Fruit fly (Drosophila melanogaster) whole organism, embryonic: Measurements from ENCODE around the gene grsm.
A peak's percentile ranks its signal among the peaks of the same experiment; 100 is the strongest.

Experiments used
- CG11093 ChIP-seq: fragments of 200-800 bp; sonication (Bioruptor generic); IDR thresholded peaks from 3 replicates; pipeline ENCODE4 v1.3.6; 2022; ENCODE audit warnings: missing biosample characterization, missing genetic modification characterization
- CG13624 ChIP-seq: fragments of 200-800 bp; sonication (Bioruptor generic); optimal IDR thresholded peaks from 2 replicates; lab custom pipeline; 2016; ENCODE audit warnings: missing biosample characterization, missing genetic modification characterization
- CG15073 ChIP-seq: fragments of 200-800 bp; sonication (Bioruptor generic); optimal IDR thresholded peaks from 2 replicates; lab custom pipeline; 2016; ENCODE audit warnings: missing biosample characterization, missing genetic modification characterization
- CG15696 ChIP-seq: fragments of 200-800 bp; sonication (Bioruptor generic); optimal IDR thresholded peaks from 2 replicates; lab custom pipeline; 2019; ENCODE audit warnings: missing biosample characterization, mild to moderate bottlenecking, missing genetic modification characterization, moderate library complexity
- CG1647 ChIP-seq: fragments of 200-800 bp; sonication (Bioruptor generic); optimal IDR thresholded peaks from 3 replicates; lab custom pipeline; 2016; ENCODE audit warnings: missing biosample characterization, missing genetic modification characterization
- CG16815 ChIP-seq: fragments of 200-800 bp; sonication (Bioruptor generic); optimal IDR thresholded peaks from 3 replicates; lab custom pipeline; 2017; ENCODE audit warnings: missing biosample characterization, mild to moderate bottlenecking, missing genetic modification characterization
- CG17612 ChIP-seq: fragments of 200-800 bp; sonication (Bioruptor generic); IDR thresholded peaks from 2 replicates; pipeline ENCODE4 v1.3.6; 2022; ENCODE audit warnings: missing biosample characterization, missing genetic modification characterization
- CG17829 ChIP-seq: fragments of 200-800 bp; optimal IDR thresholded peaks from 2 replicates; lab custom pipeline; 2019; ENCODE audit warnings: missing biosample characterization, mild to moderate bottlenecking, missing genetic modification characterization, moderate library complexity
- CG2116 ChIP-seq: fragments of 200-800 bp; sonication (Bioruptor generic); optimal IDR thresholded peaks from 3 replicates; lab custom pipeline; 2018; ENCODE audit warnings: missing biosample characterization, mild to moderate bottlenecking, missing genetic modification characterization
- CG30431 ChIP-seq: fragments of 200-800 bp; sonication (Bioruptor generic); optimal IDR thresholded peaks from 2 replicates; lab custom pipeline; 2017; ENCODE audit warnings: missing biosample characterization, missing genetic modification characterization
- CG32532 ChIP-seq: fragments of 200-800 bp; sonication (Bioruptor generic); IDR thresholded peaks from 2 replicates; pipeline ENCODE4 v1.3.6; 2022; ENCODE audit warnings: missing biosample characterization, missing genetic modification characterization
- CG34224 ChIP-seq: fragments of 200-800 bp; sonication (Bioruptor generic); IDR thresholded peaks from 3 replicates; pipeline ENCODE4 v1.3.6; 2022; ENCODE audit warnings: missing biosample characterization, missing genetic modification characterization; ENCODE audit not compliant: partially characterized antibody
- CG42726 ChIP-seq: fragments of 200-800 bp; sonication (Bioruptor generic); IDR thresholded peaks from 2 replicates; pipeline ENCODE4 v1.3.6; 2022; ENCODE audit warnings: missing biosample characterization, missing genetic modification characterization; ENCODE audit not compliant: partially characterized antibody
- CG4360 ChIP-seq: fragments of 200-800 bp; sonication (Bioruptor generic); IDR thresholded peaks from 2 replicates; pipeline ENCODE4 v1.3.6; 2022; ENCODE audit warnings: missing biosample characterization, missing genetic modification characterization
- CG43689 ChIP-seq: fragments of 200-800 bp; sonication (Bioruptor generic); IDR thresholded peaks from 2 replicates; pipeline ENCODE4 v1.3.6; 2022; ENCODE audit warnings: missing biosample characterization, missing genetic modification characterization
- CG4617 ChIP-seq: fragments of 200-800 bp; sonication (Bioruptor generic); optimal IDR thresholded peaks from 3 replicates; lab custom pipeline; 2016; ENCODE audit warnings: missing biosample characterization, missing genetic modification characterization, borderline replicate concordance
- CG8089 ChIP-seq: fragments of 200-800 bp; sonication (Bioruptor generic); optimal IDR thresholded peaks from 3 replicates; lab custom pipeline; 2016; ENCODE audit warnings: missing biosample characterization, missing genetic modification characterization
- CG8388 ChIP-seq: fragments of 200-800 bp; sonication (Bioruptor generic); optimal IDR thresholded peaks from 2 replicates; lab custom pipeline; 2019; ENCODE audit warnings: missing biosample characterization, mild to moderate bottlenecking, missing genetic modification characterization, moderate library complexity
- CG8478 ChIP-seq: fragments of >200 bp; optimal IDR thresholded peaks from 2 replicates; lab custom pipeline; 2018
- CG8944 ChIP-seq: fragments of 200-800 bp; sonication (Bioruptor generic); optimal IDR thresholded peaks from 3 replicates; lab custom pipeline; 2016; ENCODE audit warnings: missing biosample characterization, missing genetic modification characterization
- CG9727 ChIP-seq: fragments of 200-800 bp; sonication (Bioruptor generic); optimal IDR thresholded peaks from 3 replicates; lab custom pipeline; 2017; ENCODE audit warnings: missing biosample characterization, mild to moderate bottlenecking, missing genetic modification characterization
- CG9797 ChIP-seq: fragments of 200-800 bp; sonication (Bioruptor generic); optimal IDR thresholded peaks from 3 replicates; lab custom pipeline; 2018; ENCODE audit warnings: missing biosample characterization, mild to moderate bottlenecking, missing genetic modification characterization
- CG9932 ChIP-seq: fragments of 200-800 bp; sonication (Bioruptor generic); IDR thresholded peaks from 2 replicates; pipeline ENCODE4 v1.3.6; 2022; ENCODE audit warnings: missing biosample characterization, missing genetic modification characterization
- CTCF ChIP-seq: fragments of 200-800 bp; sonication (Bioruptor generic); optimal IDR thresholded peaks from 2 replicates; lab custom pipeline; 2017; ENCODE audit warnings: missing biosample characterization, mild to moderate bottlenecking, missing genetic modification characterization, moderate library complexity
- Camta ChIP-seq: fragments of 200-800 bp; sonication (Bioruptor generic); optimal IDR thresholded peaks from 2 replicates; lab custom pipeline; 2016; ENCODE audit warnings: missing biosample characterization, missing genetic modification characterization
- Dref ChIP-seq: fragments of 200-800 bp; sonication (Bioruptor generic); IDR thresholded peaks from 2 replicates; pipeline ENCODE4 v1.3.6; 2022; ENCODE audit warnings: missing biosample characterization, missing genetic modification characterization
- Ets65A ChIP-seq: fragments of 200-800 bp; sonication (Bioruptor generic); peaks from one replicate; lab custom pipeline; 2016; ENCODE audit warnings: missing biosample characterization, missing genetic modification characterization
- Fer2 ChIP-seq: fragments of 200-800 bp; sonication (Bioruptor generic); optimal IDR thresholded peaks from 2 replicates; lab custom pipeline; 2018; ENCODE audit warnings: missing biosample characterization, mild to moderate bottlenecking, missing genetic modification characterization, moderate library complexity
- HLH4C ChIP-seq: fragments of 200-800 bp; sonication (Bioruptor generic); IDR thresholded peaks from 3 replicates; pipeline ENCODE4 v1.3.6; 2022; ENCODE audit warnings: missing biosample characterization, missing genetic modification characterization; ENCODE audit not compliant: partially characterized antibody
- HLH54F ChIP-seq: fragments of 200-800 bp; sonication (Bioruptor generic); optimal IDR thresholded peaks from 3 replicates; lab custom pipeline; 2016; ENCODE audit warnings: missing biosample characterization, missing genetic modification characterization
- MBD-R2 ChIP-seq: fragments of 200-800 bp; sonication (Bioruptor generic); IDR thresholded peaks from 2 replicates; pipeline ENCODE4 v1.3.6; 2022; ENCODE audit warnings: missing biosample characterization, missing genetic modification characterization
- MESR4 ChIP-seq: fragments of 200-800 bp; sonication (Bioruptor generic); optimal IDR thresholded peaks from 2 replicates; lab custom pipeline; 2018; ENCODE audit warnings: missing biosample characterization, mild to moderate bottlenecking, missing genetic modification characterization, moderate library complexity
- Nf-YA ChIP-seq: fragments of 200-800 bp; sonication (Bioruptor generic); IDR thresholded peaks from 2 replicates; pipeline ENCODE4 v1.3.6; 2022; ENCODE audit warnings: missing biosample characterization, missing genetic modification characterization
- Opbp ChIP-seq: fragments of 200-800 bp; sonication (Bioruptor generic); IDR thresholded peaks from 3 replicates; pipeline ENCODE4 v1.3.6; 2022; ENCODE audit warnings: missing biosample characterization, missing genetic modification characterization; ENCODE audit not compliant: partially characterized antibody
- Scr ChIP-seq: fragments of 200-800 bp; sonication (Bioruptor generic); IDR thresholded peaks from 2 replicates; pipeline ENCODE4 v1.3.6; 2022; ENCODE audit warnings: missing biosample characterization, missing genetic modification characterization; ENCODE audit not compliant: partially characterized antibody
- YL-1 ChIP-seq: fragments of 200-800 bp; sonication (Bioruptor generic); optimal IDR thresholded peaks from 3 replicates; lab custom pipeline; 2017; ENCODE audit warnings: missing biosample characterization, mild to moderate bottlenecking, missing genetic modification characterization
- amos ChIP-seq: fragments of 200-800 bp; sonication (Bioruptor generic); IDR thresholded peaks from 2 replicates; pipeline ENCODE4 v1.3.6; 2022; ENCODE audit warnings: missing biosample characterization, missing genetic modification characterization; ENCODE audit not compliant: partially characterized antibody
- cato ChIP-seq: fragments of 200-800 bp; sonication (Bioruptor generic); optimal IDR thresholded peaks from 2 replicates; lab custom pipeline; 2016; ENCODE audit warnings: missing biosample characterization, missing genetic modification characterization, borderline replicate concordance
- cg ChIP-seq: fragments of 200-800 bp; sonication (Bioruptor generic); optimal IDR thresholded peaks from 3 replicates; lab custom pipeline; 2019; ENCODE audit warnings: missing biosample characterization, mild to moderate bottlenecking, missing genetic modification characterization, moderate library complexity
- danr ChIP-seq: fragments of 200-800 bp; sonication (Bioruptor generic); IDR thresholded peaks from 2 replicates; pipeline ENCODE4 v1.3.6; 2022; ENCODE audit warnings: missing biosample characterization, missing genetic modification characterization
- ftz-f1 ChIP-seq: fragments of 200-800 bp; sonication (Bioruptor generic); optimal IDR thresholded peaks from 2 replicates; lab custom pipeline; 2016; ENCODE audit warnings: missing biosample characterization, missing genetic modification characterization
- h ChIP-seq: fragments of >200 bp; optimal IDR thresholded peaks from 2 replicates; lab custom pipeline; 2017
- psq ChIP-seq: fragments of 200-800 bp; sonication (Bioruptor generic); optimal IDR thresholded peaks from 2 replicates; lab custom pipeline; 2017; ENCODE audit warnings: missing biosample characterization, missing genetic modification characterization
- pzg ChIP-seq: fragments of 200-800 bp; sonication (Bioruptor generic); optimal IDR thresholded peaks from 3 replicates; lab custom pipeline; 2018; ENCODE audit warnings: missing biosample characterization, mild to moderate bottlenecking, missing genetic modification characterization, moderate library complexity
- rib ChIP-seq: fragments of 200-800 bp; sonication (Bioruptor generic); IDR thresholded peaks from 2 replicates; pipeline ENCODE4 v1.3.6; 2022; ENCODE audit warnings: missing biosample characterization, missing genetic modification characterization
- sens-2 ChIP-seq: fragments of 200-800 bp; sonication (Bioruptor generic); IDR thresholded peaks from 2 replicates; pipeline ENCODE4 v1.3.6; 2022; ENCODE audit warnings: missing biosample characterization, missing genetic modification characterization
- tll ChIP-seq, 2 experiments: fragments of 200-800 bp in 1 of 2; fragments of >200 bp in 1 of 2; sonication (Bioruptor generic) in 1 of 2; optimal IDR thresholded peaks; 2 replicates each; lab custom pipeline; 2017 to 2019; ENCODE audit warnings: missing biosample characterization in 2 of 2, missing genetic modification characterization in 2 of 2, mild to moderate bottlenecking in 1 of 2, moderate library complexity in 1 of 2
- trem ChIP-seq: fragments of 200-800 bp; optimal IDR thresholded peaks from 3 replicates; lab custom pipeline; 2019; ENCODE audit warnings: missing biosample characterization, mild to moderate bottlenecking, missing genetic modification characterization, moderate library complexity
- unc-4 ChIP-seq: fragments of 200-800 bp; sonication (Bioruptor generic); IDR thresholded peaks from 2 replicates; pipeline ENCODE4 v1.3.6; 2022; ENCODE audit warnings: missing biosample characterization, missing genetic modification characterization; ENCODE audit not compliant: partially characterized antibody

Gene grsm

DNA sequence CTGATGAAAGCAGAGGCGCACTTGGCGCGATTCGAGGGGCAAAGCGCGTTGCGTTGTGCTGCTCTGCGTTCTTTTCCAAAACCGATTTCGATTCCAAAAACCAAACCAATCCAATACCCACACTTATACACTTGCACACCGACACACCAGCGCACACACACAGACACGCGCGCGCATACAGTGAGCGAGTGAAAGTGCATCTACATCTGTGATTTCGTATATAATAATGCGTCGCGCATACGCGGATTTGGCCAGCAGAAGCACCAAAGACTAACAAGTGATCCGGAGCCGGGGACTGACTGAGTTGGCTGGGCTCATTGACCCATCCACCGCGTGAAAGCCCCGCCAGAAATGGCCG, 30.7 kb upstream of the grsm start:
- peak; percentile 4 for TF ChIP-seq MESR4
- no peak for TF ChIP-seq CG8944 (GFP tag; lab: Kevin White, UChicago)
- peak; percentile 22 for TF ChIP-seq Ets65A (GFP tag; lab: Kevin White, UChicago)
- peak; percentile 92 for TF ChIP-seq cg (GFP tag; lab: Kevin White, UChicago)
- TF ChIP-seq CG8388 (GFP tag; lab: Kevin White, UChicago): peak; percentile 97
- TF ChIP-seq CG4617 (GFP tag; lab: Kevin White, UChicago): peak; percentile 18
- no peak for TF ChIP-seq CG30431 (GFP tag; lab: Kevin White, UChicago)
- 0 out of 3 replicates have a peak, but pooled peaks have one; percentile 1 for TF ChIP-seq Opbp
- TF ChIP-seq CG9932 (GFP tag; lab: Robert Waterston, UW): no peak
- no peak for TF ChIP-seq CG15073 (GFP tag; lab: Kevin White, UChicago)
- no peak for TF ChIP-seq psq (GFP tag; lab: Kevin White, UChicago)
- no peak for TF ChIP-seq h
- no peak for TF ChIP-seq CG11093 (GFP tag; lab: Robert Waterston, UW)
- peak; percentile 40 for TF ChIP-seq CG8478

DNA sequence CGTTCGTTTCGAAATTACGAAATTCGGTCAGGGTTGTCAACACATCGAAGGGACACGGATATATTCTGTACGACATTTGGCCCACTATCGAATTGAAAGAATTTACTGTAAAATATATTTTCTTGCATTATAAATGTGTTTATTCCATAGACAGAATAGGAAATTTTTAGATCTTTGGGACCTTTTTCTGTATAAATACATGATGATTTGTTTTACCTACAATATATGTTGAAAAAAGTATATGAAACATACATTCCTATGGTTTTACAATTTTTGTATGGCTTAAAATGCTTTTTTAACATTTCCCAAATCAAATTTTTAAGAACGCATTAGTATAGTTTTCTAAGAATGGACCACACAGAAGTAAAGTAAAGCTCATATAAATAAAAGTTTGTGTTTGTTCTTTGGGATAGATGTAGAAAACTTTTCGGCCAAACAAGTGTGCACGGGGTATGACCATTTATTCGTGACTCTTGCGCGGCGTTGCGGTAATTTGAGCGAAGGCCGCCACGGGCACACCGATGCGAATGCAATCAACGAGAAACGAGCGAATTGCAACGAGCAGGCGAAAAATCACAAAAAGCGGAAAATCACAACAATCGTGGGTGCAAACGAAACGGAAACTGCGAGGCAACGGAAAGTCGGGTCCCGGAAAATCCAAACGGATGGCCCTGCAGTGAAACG, 30.2 kb upstream of the grsm start, which contains the start of the genes CG17327, CG44194 and CG7518:
Gene CG17327 (minus strand): TSS at position 177 of the 684 bp plus-strand sequence.
Gene CG44194 (minus strand): TSS at position 177 of the 684 bp plus-strand sequence.
Gene CG7518 (plus strand): TSS at position 540 of the 684 bp plus-strand sequence.
- TF ChIP-seq HLH4C (GFP tag; lab: Robert Waterston, UW) (0 out of 3 replicates have a peak, but pooled peaks have one; percentile 28), danr (GFP tag; lab: Robert Waterston, UW) (no peak), CG42726 (GFP tag; lab: Robert Waterston, UW) (peak; percentile 51; the same call in 1 of the 2 replicates), Nf-YA (GFP tag; lab: Robert Waterston, UW) (no peak), CG32532 (0 out of 2 replicates have a peak, but pooled peaks have one; percentile 12), CG43689 (GFP tag; lab: Robert Waterston, UW) (no peak), CG13624 (GFP tag; lab: Kevin White, UChicago) (peak; percentile 14), CG1647 (GFP tag; lab: Kevin White, UChicago) (no peak), CG17829 (peak; percentile 47), CG4360 (GFP tag; lab: Robert Waterston, UW) (no peak), CG2116 (GFP tag; lab: Kevin White, UChicago) (peak; percentile 74), Opbp (peak; percentile 47; the same call in 1 of the 3 replicates), ftz-f1 (GFP tag; lab: Kevin White, UChicago) (no peak), Camta (GFP tag; lab: Kevin White, UChicago) (peak; percentile 40), Fer2 (tag; lab: Kevin White, UChicago) (peak; percentile 14), CG16815 (GFP tag; lab: Kevin White, UChicago) (no peak), unc-4 (peak; percentile 37), HLH54F (GFP tag; lab: Kevin White, UChicago) (peak; percentile 40), CG17612 (no peak), Dref (GFP tag; lab: Robert Waterston, UW) (peak; percentile 43), cato (GFP tag; lab: Kevin White, UChicago) (peak; percentile 7), rib (GFP tag; lab: Robert Waterston, UW) (peak; percentile 77), sens-2 (GFP tag; lab: Robert Waterston, UW) (peak; percentile 34; the same call in 1 of the 2 replicates), MBD-R2 (GFP tag; lab: Robert Waterston, UW) (peak; percentile 59), Scr (peak; percentile 52), CG9797 (GFP tag; lab: Kevin White, UChicago) (peak; percentile 90), amos (GFP tag; lab: Robert Waterston, UW) (peak; percentile 51), pzg (peak; percentile 73), YL-1 (peak; percentile 43), CG8478 (no peak), CTCF (peak; percentile 42), CG9727 (GFP tag; lab: Kevin White, UChicago) (peak; percentile 32), trem (tag; lab: Kevin White, UChicago) (peak; percentile 38), CG15696 (no peak), CG8089 (GFP tag; lab: Kevin White, UChicago) (peak; percentile 17), CG34224 (GFP tag; lab: Robert Waterston, UW) (peak; percentile 10; the same call in 1 of the 3 replicates), tll (GFP tag; optimal IDR thresholded peaks at IDR 0.05; lab: Kevin White, UChicago) (peak in 1 of 2 experiments; percentile 25)
